Worm (Caenorhabditis elegans) whole organism, L4/young adult: ENCODE measurements around the gene mig-2.

ENCODE experiments used
- W03F9.2 ChIP-seq: fragments of 150-350 bp; optimal IDR thresholded peaks from 2 replicates; lab custom pipeline; 2014; ENCODE audit warnings: missing biosample characterization, missing genetic modification characterization
- dao-5 ChIP-seq: sonication (generic microtip); optimal IDR thresholded peaks from 2 replicates; lab custom pipeline; 2016; ENCODE audit warnings: missing genotype, missing genetic modification characterization, moderate library complexity, missing compliant biosample characterization
- him-1 ChIP-seq: sonication (generic microtip); optimal IDR thresholded peaks from 2 replicates; lab custom pipeline; 2016; ENCODE audit warnings: missing genotype, missing genetic modification reagents, missing genetic modification characterization, missing compliant biosample characterization

ce11 chrX:11555046-11555445 is 6.6 kb downstream of the mig-2 start:
- TF ChIP-seq W03F9.2 (no peak), dao-5 (tag; lab: Kevin White, UChicago) (no peak), him-1 (tag; lab: Kevin White, UChicago) (no peak)
